Fruit fly (Drosophila melanogaster): Measurements from ENCODE around the gene CG31717.

DNA sequence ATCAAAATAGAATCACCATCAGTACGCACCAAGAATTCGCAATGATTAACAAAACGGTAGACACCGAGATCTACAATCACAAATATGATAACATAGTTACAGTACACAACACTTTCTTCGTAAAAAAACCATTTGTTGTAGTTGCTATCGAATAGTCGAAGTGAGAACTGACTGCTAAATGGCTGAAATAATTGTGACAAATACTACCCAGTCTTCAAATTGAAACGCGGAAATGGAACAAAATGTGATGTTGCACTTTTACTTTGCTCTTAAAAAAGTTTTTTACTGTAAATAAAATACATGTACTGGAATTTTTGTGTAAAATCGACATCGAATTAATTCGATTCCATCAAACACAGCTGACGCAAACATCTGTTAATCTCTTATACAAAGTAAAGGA is 19.0 kb upstream of the CG31717 start, which contains the start of gene ova:
- TF ChIP-seq CG11902 (GFP tag; optimal IDR thresholded peaks at IDR 0.05) (no peak), Hr39 (GFP tag; optimal IDR thresholded peaks at IDR 0.05) (no peak), lz (GFP tag; optimal IDR thresholded peaks at IDR 0.05) (no peak)

All from whole organism, prepupa.